Worm (Caenorhabditis elegans): ENCODE measurements around the gene C04A11.1.

- TF ChIP-seq T20F7.1 (GFP tag; optimal IDR thresholded peaks at IDR 0.05) = no peak
- TF ChIP-seq egl-27 (tag; optimal IDR thresholded peaks at IDR 0.05) = no peak
- no peak for TF ChIP-seq nhr-111 (GFP tag; optimal IDR thresholded peaks at IDR 0.05)
- TF ChIP-seq rbr-2 (tag; optimal IDR thresholded peaks at IDR 0.05) = no peak
- no peak for TF ChIP-seq tra-1 (GFP tag; IDR thresholded peaks at IDR 0.05)
- TF ChIP-seq T26A8.4 (GFP tag; IDR thresholded peaks at IDR 0.05) = no peak
- TF ChIP-seq spr-3 (GFP tag; optimal IDR thresholded peaks at IDR 0.05) = no peak
- no peak for TF ChIP-seq fkh-10 (GFP tag; optimal IDR thresholded peaks at IDR 0.05)
- TF ChIP-seq pqm-1 (tag; optimal IDR thresholded peaks at IDR 0.05) = no peak
- TF ChIP-seq aha-1 (tag) = no peak
- TF ChIP-seq nhr-237 (tag; optimal IDR thresholded peaks at IDR 0.05) = no peak
- TF ChIP-seq ztf-11 (tag; optimal IDR thresholded peaks at IDR 0.05) = no peak
These were observed 3.6 kb downstream of the C04A11.1 start, which contains the start of gene C04A11.5 for ce11 chrX:13663641-13664633.

Measured in whole organism, L4 larva.